In genomic region chrIV:11401482-11401881, ce11 we compare ENCODE assay signal across 1 worm cellular context.
A peak's percentile ranks its signal among the peaks of the same experiment; 100 is the strongest.
TF ChIP-seq lines count a peak whose summit lies in the region.

No protein-coding gene starts in this region.

TF ChIP-seq in whole organism, young adult, 124 proteins besides CTCF, POLR2A, EP300 and RAD21 (continued from another document):
- TF ChIP-seq Y53F4B.3 (GFP tag; IDR thresholded peaks at IDR 0.05; lab: Robert Waterston, UW) = no peak
- 0 out of 2 replicates have a peak, but pooled peaks have one; percentile 9 for TF ChIP-seq madf-3 (GFP tag; IDR thresholded peaks at IDR 0.05; lab: Robert Waterston, UW)
- no peak for TF ChIP-seq ztf-6 (GFP tag; IDR thresholded peaks at IDR 0.05; lab: Robert Waterston, UW)
- TF ChIP-seq tbp1 (GFP tag; optimal IDR thresholded peaks at IDR 0.05; lab: Kevin White, UChicago) = peak; percentile 33
- TF ChIP-seq lsy-27 (tag; optimal IDR thresholded peaks at IDR 0.05; lab: Kevin White, UChicago; ENCODE audit: borderline replicate concordance, insufficient read depth) = no peak
- no peak for TF ChIP-seq Y67H2A.10 (GFP tag; conservative IDR thresholded peaks at IDR 0.05; lab: Robert Waterston, UW)
- no peak for TF ChIP-seq fkh-3 (tag; optimal IDR thresholded peaks at IDR 0.05; lab: Kevin White, UChicago)
- no peak for TF ChIP-seq sdz-38 (tag; optimal IDR thresholded peaks at IDR 0.05; lab: Kevin White, UChicago)
- 0 out of 2 replicates have a peak, but pooled peaks have one; percentile 32 for TF ChIP-seq egl-44 (GFP tag; IDR thresholded peaks at IDR 0.05; lab: Robert Waterston, UW)
- no peak for TF ChIP-seq dpl-1 (GFP tag; optimal IDR thresholded peaks at IDR 0.05; lab: Kevin White, UChicago)
- TF ChIP-seq hsf-1 (GFP tag; IDR thresholded peaks at IDR 0.05; lab: Robert Waterston, UW) = no peak; the same call in 1 of the 2 replicates
- TF ChIP-seq attf-5 (GFP tag; optimal IDR thresholded peaks at IDR 0.05; lab: Kevin White, UChicago) = no peak
- no peak for TF ChIP-seq bed-1 (GFP tag; IDR thresholded peaks at IDR 0.05; lab: Robert Waterston, UW)
- no peak for TF ChIP-seq zim-3 (tag; optimal IDR thresholded peaks at IDR 0.05; lab: Kevin White, UChicago)
- TF ChIP-seq attf-3 (GFP tag; conservative IDR thresholded peaks at IDR 0.05; lab: Robert Waterston, UW) = no peak
- peak; percentile 57; the same call in 1 of the 2 replicates for TF ChIP-seq C17E4.6 (GFP tag; IDR thresholded peaks at IDR 0.05; lab: Robert Waterston, UW)
- peak; percentile 62; the same call in 1 of the 2 replicates for TF ChIP-seq B0336.3 (GFP tag; IDR thresholded peaks at IDR 0.05; lab: Robert Waterston, UW)
- no peak for TF ChIP-seq somi-1 (GFP tag; optimal IDR thresholded peaks at IDR 0.05; lab: Kevin White, UChicago)
- TF ChIP-seq ztf-22 (GFP tag; optimal IDR thresholded peaks at IDR 0.05; lab: Kevin White, UChicago) = no peak
- TF ChIP-seq ceh-79 (tag; optimal IDR thresholded peaks at IDR 0.05; lab: Kevin White, UChicago) = no peak
- TF ChIP-seq rpc-1 (optimal IDR thresholded peaks at IDR 0.05; lab: Kevin White, UChicago) = no peak
- TF ChIP-seq rpc-1 (tag; optimal IDR thresholded peaks at IDR 0.05; lab: Kevin White, UChicago) = no peak
- TF ChIP-seq F33H1.4 (GFP tag; IDR thresholded peaks at IDR 0.05; lab: Robert Waterston, UW) = 0 out of 2 replicates have a peak, but pooled peaks have one; percentile 23
- no peak for TF ChIP-seq nhr-179 (tag; optimal IDR thresholded peaks at IDR 0.05; lab: Kevin White, UChicago)
- no peak for TF ChIP-seq ztf-26 (tag; optimal IDR thresholded peaks at IDR 0.05; lab: Kevin White, UChicago)
- no peak for TF ChIP-seq aptf-2 (GFP tag; conservative IDR thresholded peaks at IDR 0.05; lab: Robert Waterston, UW)
- TF ChIP-seq mes-4 (tag; optimal IDR thresholded peaks at IDR 0.05; lab: Kevin White, UChicago) = no peak
- no peak for TF ChIP-seq nhr-27 (tag; optimal IDR thresholded peaks at IDR 0.05; lab: Kevin White, UChicago)
- TF ChIP-seq snpc-1.3 (tag; optimal IDR thresholded peaks at IDR 0.05; lab: Kevin White, UChicago; ENCODE audit: insufficient read depth) = no peak
- TF ChIP-seq Y53G8AR.9 (GFP tag; conservative IDR thresholded peaks at IDR 0.05; lab: Robert Waterston, UW) = 0 out of 2 replicates have a peak, but pooled peaks have one; percentile 55
- no peak for TF ChIP-seq nhr-90 (tag; optimal IDR thresholded peaks at IDR 0.05; lab: Kevin White, UChicago)
- TF ChIP-seq ztf-18 (tag; optimal IDR thresholded peaks at IDR 0.05; lab: Kevin White, UChicago) = no peak
- peak; percentile 35 for TF ChIP-seq xnd-1 (tag; optimal IDR thresholded peaks at IDR 0.05; lab: Kevin White, UChicago)
- no peak for TF ChIP-seq F52B5.7 (tag; optimal IDR thresholded peaks at IDR 0.05; lab: Kevin White, UChicago)
- TF ChIP-seq ets-4 (GFP tag; optimal IDR thresholded peaks at IDR 0.05; lab: Kevin White, UChicago) = no peak
- TF ChIP-seq rec-8 (tag; optimal IDR thresholded peaks at IDR 0.05; lab: Kevin White, UChicago) = no peak
- no peak for TF ChIP-seq hlh-26 (GFP tag; conservative IDR thresholded peaks at IDR 0.05; lab: Robert Waterston, UW)
- TF ChIP-seq lsl-1 (GFP tag; optimal IDR thresholded peaks at IDR 0.05; lab: Kevin White, UChicago) = peak; percentile 1
- 0 out of 2 replicates have a peak, but pooled peaks have one; percentile 26 for TF ChIP-seq ztf-25 (GFP tag; IDR thresholded peaks at IDR 0.05; lab: Robert Waterston, UW)
- TF ChIP-seq tbx-9 (tag; optimal IDR thresholded peaks at IDR 0.05; lab: Kevin White, UChicago; ENCODE audit: borderline replicate concordance) = no peak
- peak; percentile 79 for TF ChIP-seq madf-6 (GFP tag; IDR thresholded peaks at IDR 0.05; lab: Robert Waterston, UW)
- TF ChIP-seq ceh-27 (GFP tag; optimal IDR thresholded peaks at IDR 0.05; lab: Kevin White, UChicago) = no peak
- TF ChIP-seq F23B12.7 (tag; optimal IDR thresholded peaks at IDR 0.05; lab: Kevin White, UChicago; ENCODE audit: insufficient read depth) = no peak
- no peak for TF ChIP-seq sptf-2 (GFP tag; optimal IDR thresholded peaks at IDR 0.05; lab: Kevin White, UChicago)
- no peak for TF ChIP-seq sea-2 (GFP tag; IDR thresholded peaks at IDR 0.05; lab: Robert Waterston, UW)
- TF ChIP-seq akir-1 (GFP tag; optimal IDR thresholded peaks at IDR 0.05; lab: Kevin White, UChicago) = no peak
- no peak for TF ChIP-seq lin-35 (GFP tag; optimal IDR thresholded peaks at IDR 0.05; lab: Kevin White, UChicago)
- no peak for TF ChIP-seq cebp-1 (GFP tag; IDR thresholded peaks at IDR 0.05; lab: Robert Waterston, UW)
- peak; percentile 2 for TF ChIP-seq cebp-1 (tag; optimal IDR thresholded peaks at IDR 0.05; lab: Kevin White, UChicago)
- TF ChIP-seq F57C9.4 (tag; optimal IDR thresholded peaks at IDR 0.05; lab: Kevin White, UChicago) = no peak
